Fruit fly (Drosophila melanogaster): Measurements from ENCODE around the gene milt.

The milt gene

dm6 chr2L:7043039-7043905, 5.6 kb downstream of the milt start (continued):
- TF ChIP-seq CG10654 (GFP tag; optimal IDR thresholded peaks at IDR 0.05) (no peak), Dek (tag; optimal IDR thresholded peaks at IDR 0.05) (no peak), Eip74EF (GFP tag; optimal IDR thresholded peaks at IDR 0.05) (no peak), CG10267 (tag; optimal IDR thresholded peaks at IDR 0.05) (no peak), fd3F (GFP tag; optimal IDR thresholded peaks at IDR 0.05) (no peak), CG3995 (GFP tag; optimal IDR thresholded peaks at IDR 0.05) (no peak), Kr (GFP tag; optimal IDR thresholded peaks at IDR 0.05) (peak; percentile 66), ken (GFP tag; IDR thresholded peaks at IDR 0.05) (peak; percentile 52; the same call in 2 of the 3 replicates), dmrt11E (tag; optimal IDR thresholded peaks at IDR 0.05) (peak; percentile 52), CG6683 (GFP tag; optimal IDR thresholded peaks at IDR 0.05) (no peak), gro (GFP tag; optimal IDR thresholded peaks at IDR 0.05) (no peak), aop (GFP tag; IDR thresholded peaks at IDR 0.05) (no peak), hbn (GFP tag; IDR thresholded peaks at IDR 0.05; ENCODE audit: partially characterized antibody) (no peak), Nf-YB (GFP tag; optimal IDR thresholded peaks at IDR 0.05) (peak; percentile 9), Mes4 (GFP tag; optimal IDR thresholded peaks at IDR 0.05) (peak; percentile 52), BEAF-32 (GFP tag; optimal IDR thresholded peaks at IDR 0.05) (no peak), salm (tag; optimal IDR thresholded peaks at IDR 0.05) (no peak), CG9437 (GFP tag; optimal IDR thresholded peaks at IDR 0.05) (no peak), Dll (GFP tag; IDR thresholded peaks at IDR 0.05; ENCODE audit: partially characterized antibody) (no peak), jing (GFP tag; optimal IDR thresholded peaks at IDR 0.05) (no peak), so (GFP tag; IDR thresholded peaks at IDR 0.05) (0 out of 3 replicates have a peak, but pooled peaks have one; percentile 41), tup (GFP tag; optimal IDR thresholded peaks at IDR 0.05) (no peak), cg (GFP tag; optimal IDR thresholded peaks at IDR 0.05) (peak; percentile 35), CG5180 (GFP tag; optimal IDR thresholded peaks at IDR 0.05) (no peak), CG11695 (GFP tag; IDR thresholded peaks at IDR 0.05) (no peak), Sin3A (optimal IDR thresholded peaks at IDR 0.05) (no peak), vfl (GFP tag; optimal IDR thresholded peaks at IDR 0.05) (no peak), CoRest (tag; optimal IDR thresholded peaks at IDR 0.05) (peak; percentile 37), CG4854 (GFP tag; optimal IDR thresholded peaks at IDR 0.05) (no peak), Awh (GFP tag; IDR thresholded peaks at IDR 0.05) (peak; percentile 18; the same call in 1 of the 2 replicates), dan (GFP tag; IDR thresholded peaks at IDR 0.05) (no peak), Hr78 (GFP tag; optimal IDR thresholded peaks at IDR 0.05) (peak in 1 of 2 experiments; percentile 72), CG7987 (GFP tag; optimal IDR thresholded peaks at IDR 0.05) (peak; percentile 13), gsb (GFP tag; IDR thresholded peaks at IDR 0.05) (no peak), peb (GFP tag; IDR thresholded peaks at IDR 0.05) (no peak), CG10959 (GFP tag; IDR thresholded peaks at IDR 0.05) (no peak), jigr1 (GFP tag; IDR thresholded peaks at IDR 0.05) (no peak), Bdp1 (GFP tag; optimal IDR thresholded peaks at IDR 0.05) (peak; percentile 30), mirr (GFP tag; optimal IDR thresholded peaks at IDR 0.05) (no peak), CG1792 (GFP tag; optimal IDR thresholded peaks at IDR 0.05) (peak; percentile 30), CG2120 (GFP tag; optimal IDR thresholded peaks at IDR 0.05) (peak; percentile 35), CG11085 (GFP tag; IDR thresholded peaks at IDR 0.05) (no peak), Myb (GFP tag; optimal IDR thresholded peaks at IDR 0.05) (no peak), CG43689 (GFP tag; IDR thresholded peaks at IDR 0.05) (no peak), knrl (GFP tag; IDR thresholded peaks at IDR 0.05; ENCODE audit: partially characterized antibody) (no peak), CG2712 (tag; optimal IDR thresholded peaks at IDR 0.05) (no peak), CG1832 (GFP tag; optimal IDR thresholded peaks at IDR 0.05) (no peak), CG9215 (GFP tag; IDR thresholded peaks at IDR 0.05) (no peak), pnt (GFP tag; optimal IDR thresholded peaks at IDR 0.05) (no peak)
